Fruit fly (Drosophila melanogaster) S2 (cell line): ENCODE data around the gene Psf2.

Experiments used
- CG8478 ChIP-seq: fragments of >200 bp; optimal IDR thresholded peaks from 2 replicates; lab custom pipeline; 2018
- CTCF ChIP-seq, 2 experiments: fragments of >200 bp; optimal IDR thresholded peaks; 2 replicates each; lab custom pipeline; 2018

- no peak for TF ChIP-seq CG8478 (lab: Kevin White, UChicago)
- no peak for TF ChIP-seq CTCF (optimal IDR thresholded peaks at IDR 0.05; lab: Kevin White, UChicago)
Measured at dm6 chr2L:4352675-4353074, 34.5 kb downstream of the Psf2 start, which contains the start of gene CG15429.
